Worm (Caenorhabditis elegans) whole organism, mixed stage, embryonic: ENCODE data around the gene best-23.
A peak's percentile ranks its signal among the peaks of the same experiment; 100 is the strongest.

Source experiments
- blmp-1 ChIP-seq: fragments of 150-350 bp; optimal IDR thresholded peaks from 2 replicates; lab custom pipeline; 2014; ENCODE audit warnings: missing biosample characterization, missing genetic modification characterization
- ceh-39 ChIP-seq: fragments of 150-350 bp; optimal IDR thresholded peaks from 2 replicates; lab custom pipeline; 2014; ENCODE audit warnings: missing biosample characterization, missing genetic modification characterization
- ceh-43 ChIP-seq: fragments of 200-800 bp; sonication (Bioruptor generic); optimal IDR thresholded peaks from 2 replicates; lab custom pipeline; 2018; ENCODE audit warnings: mild to moderate bottlenecking, missing genetic modification characterization, moderate library complexity, missing compliant biosample characterization
- ceh-83 ChIP-seq: fragments of 200-800 bp; sonication (Bioruptor generic); optimal IDR thresholded peaks from 2 replicates; lab custom pipeline; 2018; ENCODE audit warnings: mild to moderate bottlenecking, missing genetic modification characterization, missing compliant biosample characterization
- ces-1 ChIP-seq: fragments of 150-350 bp; optimal IDR thresholded peaks from 2 replicates; lab custom pipeline; 2014; ENCODE audit warnings: missing biosample characterization, missing genetic modification reagents, missing genetic modification characterization
- cnd-1 ChIP-seq: fragments of 200-800 bp; sonication (Bioruptor generic); optimal IDR thresholded peaks from 2 replicates; lab custom pipeline; 2018; ENCODE audit warnings: mild to moderate bottlenecking, missing genetic modification characterization, missing compliant biosample characterization
- drap-1 ChIP-seq: fragments of 200-800 bp; sonication (Bioruptor generic); optimal IDR thresholded peaks from 3 replicates; lab custom pipeline; 2018; ENCODE audit warnings: mild to moderate bottlenecking, missing genetic modification characterization, missing compliant biosample characterization
- elt-1 ChIP-seq: sonication (generic microtip); optimal IDR thresholded peaks from 2 replicates; lab custom pipeline; 2017; ENCODE audit warnings: missing genetic modification characterization, mild to moderate bottlenecking, missing compliant biosample characterization, antibody characterized with exemption, moderate library complexity, borderline replicate concordance; ENCODE audit not compliant: insufficient read depth
- hlh-1 ChIP-seq: fragments of 150-350 bp; optimal IDR thresholded peaks from 2 replicates; lab custom pipeline; 2014; ENCODE audit warnings: missing biosample characterization, missing genetic modification reagents, missing genetic modification characterization
- lin-13 ChIP-seq: fragments of 150-350 bp; optimal IDR thresholded peaks from 2 replicates; lab custom pipeline; 2014; ENCODE audit warnings: missing biosample characterization, missing genetic modification characterization
- lin-32 ChIP-seq: fragments of 200-800 bp; sonication (Bioruptor generic); optimal IDR thresholded peaks from 2 replicates; lab custom pipeline; 2018; ENCODE audit warnings: mild to moderate bottlenecking, missing genetic modification characterization, missing compliant biosample characterization
- lsy-2 ChIP-seq: fragments of 150-350 bp; optimal IDR thresholded peaks from 2 replicates; lab custom pipeline; 2014; ENCODE audit warnings: missing biosample characterization, missing genetic modification characterization
- mab-5 ChIP-seq: fragments of 150-350 bp; optimal IDR thresholded peaks from 2 replicates; lab custom pipeline; 2014; ENCODE audit warnings: missing biosample characterization, missing genetic modification characterization
- mls-2 ChIP-seq: sonication (generic microtip); optimal IDR thresholded peaks from 2 replicates; lab custom pipeline; 2016; ENCODE audit warnings: mild to moderate bottlenecking, missing genetic modification characterization, moderate library complexity, missing compliant biosample characterization
- nhr-12 ChIP-seq: fragments of 150-350 bp; optimal IDR thresholded peaks from 2 replicates; lab custom pipeline; 2014; ENCODE audit warnings: missing biosample characterization, missing genetic modification characterization
- nhr-237 ChIP-seq: fragments of 150-350 bp; optimal IDR thresholded peaks from 2 replicates; lab custom pipeline; 2014; ENCODE audit warnings: missing biosample characterization, missing genetic modification characterization
- nhr-28 ChIP-seq: fragments of 150-350 bp; optimal IDR thresholded peaks from 2 replicates; lab custom pipeline; 2014; ENCODE audit warnings: missing biosample characterization, missing genetic modification characterization
- nhr-76 ChIP-seq: sonication (generic microtip); optimal IDR thresholded peaks from 2 replicates; lab custom pipeline; 2017; ENCODE audit warnings: missing biosample characterization, missing genetic modification characterization
- sem-2 ChIP-seq: fragments of 200-800 bp; sonication (Bioruptor generic); optimal IDR thresholded peaks from 2 replicates; lab custom pipeline; 2018; ENCODE audit warnings: mild to moderate bottlenecking, missing genetic modification characterization, missing compliant biosample characterization
- snpc-4 ChIP-seq: fragments of 150-350 bp; optimal IDR thresholded peaks from 2 replicates; lab custom pipeline; 2014; ENCODE audit warnings: missing biosample characterization, missing genetic modification characterization
- tbx-8 ChIP-seq: fragments of 200-800 bp; sonication (Bioruptor generic); optimal IDR thresholded peaks from 2 replicates; lab custom pipeline; 2018; ENCODE audit warnings: mild to moderate bottlenecking, missing genetic modification characterization, moderate library complexity, missing compliant biosample characterization
- unc-120 ChIP-seq: sonication (generic microtip); optimal IDR thresholded peaks from 2 replicates; lab custom pipeline; 2017; ENCODE audit warnings: missing genetic modification characterization, missing compliant biosample characterization; ENCODE audit not compliant: poor library complexity, severe bottlenecking
- unc-39 ChIP-seq: fragments of 150-350 bp; optimal IDR thresholded peaks from 2 replicates; lab custom pipeline; 2014; ENCODE audit warnings: missing biosample characterization, missing genetic modification characterization
- unc-62 ChIP-seq: fragments of 150-350 bp; optimal IDR thresholded peaks from 2 replicates; lab custom pipeline; 2014; ENCODE audit warnings: missing biosample characterization, missing genetic modification reagents, missing genetic modification characterization
- zip-8 ChIP-seq: fragments of 150-350 bp; optimal IDR thresholded peaks from 2 replicates; lab custom pipeline; 2014; ENCODE audit warnings: missing biosample characterization, missing genetic modification characterization
- ztf-11 ChIP-seq: fragments of 150-350 bp; optimal IDR thresholded peaks from 2 replicates; lab custom pipeline; 2014; ENCODE audit warnings: missing biosample characterization, missing genetic modification characterization

best-23 gene

DNA sequence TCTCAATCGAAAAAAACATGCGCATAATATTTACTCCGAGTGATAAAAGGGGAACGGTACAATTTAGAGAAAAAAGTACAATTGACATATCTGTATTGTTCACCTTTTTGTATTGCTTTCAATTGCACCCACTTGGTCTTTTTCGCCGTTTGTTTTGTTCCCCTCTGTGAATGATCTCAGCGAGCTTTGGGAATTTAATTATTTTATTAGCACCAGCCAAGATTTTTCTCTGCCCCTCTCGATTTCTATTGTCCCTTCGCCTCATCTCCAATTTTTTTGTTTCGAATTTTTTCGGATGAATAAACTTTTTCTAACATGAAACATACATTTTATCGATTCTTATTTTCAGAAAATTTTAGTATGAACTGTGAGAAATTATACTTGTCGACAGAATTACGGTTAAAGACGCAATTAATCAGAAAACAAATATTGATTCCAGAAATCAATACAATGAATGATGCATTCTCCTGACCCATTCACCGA is 7.2 kb downstream of the best-23 start, which contains the start of gene rev-1:
Gene rev-1, plus strand, starts transcription at position 433 of the 483 bp plus-strand sequence.
- TF ChIP-seq hlh-1 (tag; lab: Kevin White, UChicago) (no peak), ces-1 (GFP tag; lab: Kevin White, UChicago) (peak; percentile 64)

DNA sequence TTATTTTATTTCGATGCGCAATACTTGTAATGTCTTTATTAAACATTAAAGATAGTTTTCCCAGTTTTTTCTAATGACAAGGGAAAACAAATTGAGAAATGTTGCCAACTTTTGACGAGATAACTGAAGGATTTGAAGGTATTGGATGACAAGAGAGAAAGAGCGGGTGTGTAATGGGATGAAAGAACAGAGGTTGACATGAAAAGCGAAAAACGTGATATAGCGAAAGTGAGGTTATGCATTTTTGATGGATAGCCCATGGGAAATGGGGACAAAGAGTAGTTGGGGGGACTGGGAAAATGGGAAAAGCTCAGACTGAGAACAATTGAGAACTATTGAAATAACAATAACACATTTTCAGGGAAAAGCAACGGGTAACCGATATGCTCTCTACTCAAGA is 12.2 kb downstream of the best-23 start:
- peak; percentile 34 for TF ChIP-seq unc-62 (GFP tag; lab: Kevin White, UChicago)
- TF ChIP-seq mls-2 (tag; lab: Kevin White, UChicago) = no peak
- TF ChIP-seq nhr-28 (tag; lab: Kevin White, UChicago) = no peak
- TF ChIP-seq ceh-43 (GFP tag; lab: Kevin White, UChicago) = no peak

DNA sequence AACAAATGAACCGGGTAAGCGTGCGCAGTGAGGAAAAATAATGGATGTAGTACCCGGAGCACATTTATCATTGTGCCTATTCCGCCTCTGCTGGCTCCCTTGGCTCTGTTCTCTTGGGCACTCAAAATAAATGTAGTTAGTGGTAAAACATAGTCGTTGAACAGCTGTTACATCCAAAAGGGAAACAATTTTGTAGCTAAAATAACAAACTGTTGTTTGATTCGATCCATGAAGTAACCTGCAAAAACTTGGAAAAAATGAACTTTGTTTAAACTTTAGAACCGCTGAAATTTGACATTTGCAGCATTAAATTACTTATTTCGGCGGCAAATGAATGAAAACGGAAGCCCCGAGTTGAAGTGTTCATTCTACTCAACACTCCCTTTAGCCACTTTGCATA is 13.7 kb downstream of the best-23 start:
- TF ChIP-seq ces-1 (GFP tag; lab: Kevin White, UChicago) (no peak), cnd-1 (no peak), snpc-4 (tag; lab: Kevin White, UChicago) (no peak), ceh-43 (GFP tag; lab: Kevin White, UChicago) (no peak), unc-39 (no peak), lin-13 (tag; lab: Kevin White, UChicago) (no peak), mab-5 (tag; lab: Kevin White, UChicago) (no peak), tbx-8 (GFP tag; lab: Kevin White, UChicago) (no peak), unc-120 (no peak), sem-2 (GFP tag; lab: Kevin White, UChicago) (no peak), zip-8 (tag; lab: Kevin White, UChicago) (no peak), nhr-237 (no peak), elt-1 (tag; lab: Kevin White, UChicago) (no peak)
- TF ChIP-seq, all 35 proteins: peak for 0

DNA sequence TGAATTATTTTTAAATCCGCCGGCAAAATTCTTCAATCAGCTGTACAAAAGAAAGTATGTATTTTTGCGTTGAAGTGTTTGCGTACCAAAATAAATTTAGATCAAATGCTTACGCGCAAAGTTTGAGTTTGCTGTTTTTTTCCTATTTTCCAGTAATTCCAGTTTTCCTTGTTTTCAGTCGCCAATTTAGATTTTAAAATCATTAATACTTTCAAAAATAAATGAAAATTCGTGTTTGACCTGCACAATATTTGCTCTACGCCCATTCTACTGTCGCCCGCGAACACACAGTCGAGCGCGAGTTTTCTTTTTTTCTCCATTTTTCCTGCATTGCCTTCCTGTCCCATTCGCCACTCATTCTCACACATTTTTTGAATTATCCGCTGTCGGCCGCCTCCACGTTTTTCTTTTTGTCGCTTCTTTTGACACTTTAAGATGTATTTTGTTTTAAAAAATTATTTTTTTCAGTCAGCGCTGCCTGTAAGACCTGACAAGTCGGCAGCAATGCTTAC is 14.6 kb downstream of the best-23 start, which contains the start of gene ptc-1:
Gene ptc-1, plus strand, starts transcription at position 462 of the 512 bp plus-strand sequence.
- TF ChIP-seq hlh-1 (tag; lab: Kevin White, UChicago) (no peak), ceh-39 (tag; lab: Kevin White, UChicago) (no peak), drap-1 (GFP tag; lab: Kevin White, UChicago) (no peak), lsy-2 (tag; lab: Kevin White, UChicago) (no peak), nhr-12 (no peak), blmp-1 (no peak), nhr-28 (tag; lab: Kevin White, UChicago) (no peak), ceh-83 (no peak)

DNA sequence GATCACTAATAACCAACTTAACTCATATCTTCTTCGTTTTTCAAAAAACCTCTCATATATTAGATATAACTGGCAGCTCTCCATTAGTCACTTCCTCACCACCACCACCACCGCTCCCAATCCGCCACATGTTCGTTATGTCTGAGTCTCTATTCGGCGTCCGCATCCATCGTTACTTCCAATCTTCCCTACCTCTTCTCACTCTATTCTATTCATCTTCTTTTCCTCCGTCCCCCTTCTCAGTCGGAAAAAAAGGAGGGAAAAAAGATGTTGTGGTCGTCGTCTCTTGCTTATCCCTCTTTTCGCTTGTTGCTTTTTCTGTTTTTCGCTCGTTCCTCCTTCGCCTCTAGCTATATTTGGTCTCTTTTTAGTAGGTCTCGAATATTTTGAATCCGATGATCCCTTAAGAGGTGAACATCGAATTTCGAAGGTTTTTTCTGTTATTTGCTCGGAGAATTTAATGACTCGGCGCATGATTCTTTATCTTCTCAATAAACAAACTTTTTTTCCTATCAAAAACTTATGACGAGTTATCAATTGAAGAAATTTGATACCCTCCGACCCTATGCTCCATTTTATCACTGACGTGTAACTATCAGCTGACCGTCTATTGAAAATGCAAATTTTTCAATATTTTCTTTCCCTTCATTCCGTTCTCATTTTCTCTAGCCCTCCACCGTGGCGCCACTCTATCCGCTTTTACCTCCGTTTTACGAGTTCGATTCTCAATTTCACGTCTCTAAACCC is 15.3 kb downstream of the best-23 start:
- TF ChIP-seq nhr-28 (tag; lab: Kevin White, UChicago) = no peak
- TF ChIP-seq ces-1 (GFP tag; lab: Kevin White, UChicago) = peak; percentile 51
- TF ChIP-seq elt-1 (tag; lab: Kevin White, UChicago) = no peak
- TF ChIP-seq nhr-76 (tag; lab: Kevin White, UChicago) = no peak
- peak; percentile 68 for TF ChIP-seq unc-120
- peak; percentile 5 for TF ChIP-seq lsy-2 (tag; lab: Kevin White, UChicago)
- peak; percentile 28 for TF ChIP-seq hlh-1 (tag; lab: Kevin White, UChicago)
- TF ChIP-seq cnd-1 = no peak
- no peak for TF ChIP-seq unc-39
- TF ChIP-seq mls-2 (tag; lab: Kevin White, UChicago) = peak; percentile 1
- TF ChIP-seq, all 35 proteins: peak for 5

DNA sequence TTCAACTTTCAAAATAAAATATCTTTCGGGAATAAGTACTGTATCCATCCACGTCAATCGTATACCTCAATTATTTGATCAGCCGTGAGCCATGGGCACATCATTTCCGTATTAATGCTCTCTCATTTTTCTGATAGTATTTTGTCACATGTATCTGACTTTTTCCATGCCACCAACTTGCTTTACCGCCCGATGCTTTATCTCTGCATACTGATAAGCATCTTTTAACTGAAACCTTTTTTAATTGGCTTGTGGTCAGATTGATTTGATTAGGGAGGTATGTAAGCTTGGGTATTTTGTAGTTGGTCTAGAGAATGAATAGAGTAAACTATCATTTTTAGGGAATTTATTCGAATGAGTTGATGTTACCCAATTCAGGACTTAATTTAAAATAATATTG is 18.1 kb downstream of the best-23 start:
- TF ChIP-seq nhr-76 (tag; lab: Kevin White, UChicago) (no peak), lin-13 (tag; lab: Kevin White, UChicago) (no peak), lin-32 (GFP tag; lab: Kevin White, UChicago) (no peak), tbx-8 (GFP tag; lab: Kevin White, UChicago) (no peak), ceh-83 (no peak), ztf-11 (tag; lab: Kevin White, UChicago) (no peak), sem-2 (GFP tag; lab: Kevin White, UChicago) (no peak)
